In the genomic region with DNA sequence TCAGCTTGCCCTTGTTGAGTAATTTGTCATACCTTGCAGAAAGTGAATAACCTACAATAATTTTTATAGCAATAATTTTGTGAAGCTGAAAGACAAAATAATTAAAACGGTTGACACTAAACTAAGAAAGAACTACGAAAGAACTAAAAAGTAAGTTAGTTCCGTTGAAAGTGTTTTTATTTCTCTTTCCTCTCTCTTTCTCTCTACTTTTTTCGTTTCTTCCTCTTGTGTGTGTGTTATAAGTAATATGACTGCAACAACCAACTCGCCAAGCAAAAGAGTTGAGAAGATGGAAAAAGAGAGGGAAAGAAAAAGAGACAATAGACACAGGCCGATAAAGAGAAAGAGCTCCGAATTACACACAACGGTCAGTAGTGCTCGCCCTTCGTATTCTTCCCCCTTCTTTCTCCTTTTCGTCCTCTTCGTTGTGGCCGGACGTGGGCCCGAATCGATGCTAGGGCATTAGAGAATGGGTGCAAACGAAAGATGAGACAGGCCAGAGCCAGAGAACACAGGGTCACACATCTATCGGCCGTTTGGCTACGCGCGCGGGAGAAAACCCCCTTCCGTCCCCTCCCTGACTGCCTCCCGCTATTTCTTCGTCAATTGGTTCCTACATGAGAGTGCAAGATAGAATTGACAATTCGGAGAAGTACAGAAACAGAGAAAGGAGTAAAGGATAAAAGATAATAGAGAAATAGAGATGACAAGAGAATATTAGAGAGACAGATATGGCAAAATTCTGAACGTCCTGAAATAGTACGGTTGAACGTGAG, we compare ENCODE assay signal across 5 worm cellular contexts.
TF ChIP-seq lines count a peak whose summit lies in the region.

A gene (minus strand): TSS at position 51 of the 776 bp plus-strand sequence.

TF ChIP-seq in whole organism, L1 larva, 84 proteins besides CTCF, POLR2A, EP300 and RAD21 (continues in another document):
- peak; percentile 1 for TF ChIP-seq C04F5.9 (tag; optimal IDR thresholded peaks at IDR 0.05; lab: Kevin White, UChicago)
- no peak for TF ChIP-seq lin-39 (tag; optimal IDR thresholded peaks at IDR 0.05; lab: Kevin White, UChicago)
- TF ChIP-seq elt-3 (tag; optimal IDR thresholded peaks at IDR 0.05; lab: Kevin White, UChicago) = peak in 1 of 6 experiments; percentile 11
- peak; percentile 33 for TF ChIP-seq sup-37 (GFP tag; optimal IDR thresholded peaks at IDR 0.05; lab: Kevin White, UChicago)
- no peak for TF ChIP-seq mef-2 (tag; optimal IDR thresholded peaks at IDR 0.05; lab: Kevin White, UChicago)
- peak; percentile 69 for TF ChIP-seq irx-1 (tag; optimal IDR thresholded peaks at IDR 0.05; lab: Kevin White, UChicago)
- peak; percentile 43 for TF ChIP-seq egl-13 (tag; optimal IDR thresholded peaks at IDR 0.05; lab: Kevin White, UChicago)
- no peak for TF ChIP-seq sptf-1 (tag; optimal IDR thresholded peaks at IDR 0.05; lab: Kevin White, UChicago)
- peak; percentile 99 for TF ChIP-seq lin-14 (GFP tag; optimal IDR thresholded peaks at IDR 0.05; lab: Kevin White, UChicago)
- TF ChIP-seq isw-1 (GFP tag; IDR thresholded peaks at IDR 0.05; lab: Robert Waterston, UW) = peak; percentile 42; the same call in 1 of the 2 replicates
- TF ChIP-seq fos-1 (tag; optimal IDR thresholded peaks at IDR 0.05; lab: Kevin White, UChicago) = peak; percentile 41
- TF ChIP-seq nhr-71 (tag; optimal IDR thresholded peaks at IDR 0.05; lab: Kevin White, UChicago) = peak; percentile 90
- TF ChIP-seq nhr-12 (tag; optimal IDR thresholded peaks at IDR 0.05; lab: Kevin White, UChicago) = no peak
- no peak for TF ChIP-seq zag-1 (tag; optimal IDR thresholded peaks at IDR 0.05; lab: Kevin White, UChicago)
- TF ChIP-seq pag-3 (tag; optimal IDR thresholded peaks at IDR 0.05; lab: Kevin White, UChicago; ENCODE audit: borderline replicate concordance, insufficient read depth) = no peak
- TF ChIP-seq ceh-63 (GFP tag; optimal IDR thresholded peaks at IDR 0.05; lab: Kevin White, UChicago) = no peak

TF ChIP-seq in whole organism, L3 larva, 47 proteins besides CTCF, POLR2A, EP300 and RAD21 (continues in another document):
- peak; percentile 2 for TF ChIP-seq pqm-1 (tag; optimal IDR thresholded peaks at IDR 0.05; lab: Kevin White, UChicago)
- TF ChIP-seq nhr-23 (tag; optimal IDR thresholded peaks at IDR 0.05; lab: Kevin White, UChicago) = peak; percentile 59
- peak; percentile 95 for TF ChIP-seq hmg-11 (tag; optimal IDR thresholded peaks at IDR 0.05; lab: Kevin White, UChicago)
- peak; percentile 70 for TF ChIP-seq ceh-28 (tag; optimal IDR thresholded peaks at IDR 0.05; lab: Kevin White, UChicago)
- TF ChIP-seq R02D3.7 (tag; optimal IDR thresholded peaks at IDR 0.05; lab: Kevin White, UChicago) = peak; percentile 19
- no peak for TF ChIP-seq nhr-43 (tag; optimal IDR thresholded peaks at IDR 0.05; lab: Kevin White, UChicago; ENCODE audit: poor library complexity, severe bottlenecking)
- TF ChIP-seq elt-2 (tag; optimal IDR thresholded peaks at IDR 0.05; lab: Kevin White, UChicago) = peak; percentile 34
- TF ChIP-seq ama-1 (optimal IDR thresholded peaks at IDR 0.05; lab: Kevin White, UChicago) = no peak
- peak; percentile 55 for TF ChIP-seq lin-15B (tag; optimal IDR thresholded peaks at IDR 0.05; lab: Kevin White, UChicago)
- TF ChIP-seq nhr-28 (tag; optimal IDR thresholded peaks at IDR 0.05; lab: Kevin White, UChicago) = no peak
- peak; percentile 35 for TF ChIP-seq jun-1 (tag; optimal IDR thresholded peaks at IDR 0.05; lab: Kevin White, UChicago)
- no peak for TF ChIP-seq snpc-4 (tag; optimal IDR thresholded peaks at IDR 0.05; lab: Kevin White, UChicago)
- no peak for TF ChIP-seq mml-1 (tag; optimal IDR thresholded peaks at IDR 0.05; lab: Kevin White, UChicago)
- TF ChIP-seq egl-27 (tag; optimal IDR thresholded peaks at IDR 0.05; lab: Kevin White, UChicago) = peak; percentile 4
- peak; percentile 68 for TF ChIP-seq pha-4 (tag; optimal IDR thresholded peaks at IDR 0.05; lab: Kevin White, UChicago)
- TF ChIP-seq skn-1 (tag; optimal IDR thresholded peaks at IDR 0.05; lab: Kevin White, UChicago) = peak; percentile 6
- TF ChIP-seq ZK546.5 (tag; optimal IDR thresholded peaks at IDR 0.05; lab: Kevin White, UChicago) = no peak

TF ChIP-seq in whole organism, early embryonic, 17 proteins besides CTCF, POLR2A, EP300 and RAD21:
- TF ChIP-seq ets-7 (tag; optimal IDR thresholded peaks at IDR 0.05; lab: Kevin White, UChicago) (peak; percentile 40), hmg-4 (GFP tag; optimal IDR thresholded peaks at IDR 0.05; lab: Kevin White, UChicago) (peak; percentile 96), F13C5.2 (tag; optimal IDR thresholded peaks at IDR 0.05; lab: Kevin White, UChicago) (peak; percentile 74), aly-1 (tag; optimal IDR thresholded peaks at IDR 0.05; lab: Kevin White, UChicago) (peak; percentile 64), hmbx-1 (tag; optimal IDR thresholded peaks at IDR 0.05; lab: Kevin White, UChicago) (no peak), sea-1 (GFP tag; conservative IDR thresholded peaks at IDR 0.05; lab: Robert Waterston, UW) (peak; percentile 80), pes-1 (GFP tag; IDR thresholded peaks at IDR 0.05; lab: Robert Waterston, UW) (no peak), flt-1 (GFP tag; IDR thresholded peaks at IDR 0.05; lab: Robert Waterston, UW) (no peak; the same call in 1 of the 2 replicates), hnd-1 (tag; optimal IDR thresholded peaks at IDR 0.05; lab: Kevin White, UChicago) (peak; percentile 14)
TF ChIP-seq in whole organism, early embryonic: peak in this region for 6.

TF ChIP-seq in whole organism, midembryonic, 9 proteins besides CTCF, POLR2A, EP300 and RAD21:
- TF ChIP-seq ztf-23 (GFP tag; IDR thresholded peaks at IDR 0.05; lab: Robert Waterston, UW) (peak; percentile 79), tab-1 (GFP tag; IDR thresholded peaks at IDR 0.05; lab: Robert Waterston, UW) (peak; percentile 26; the same call in 1 of the 2 replicates), cog-1 (tag; optimal IDR thresholded peaks at IDR 0.05; lab: Kevin White, UChicago) (peak; percentile 85), ref-1 (GFP tag; conservative IDR thresholded peaks at IDR 0.05; lab: Robert Waterston, UW) (no peak), med-1 (GFP tag; optimal IDR thresholded peaks at IDR 0.05; lab: Kevin White, UChicago; ENCODE audit: insufficient read depth) (no peak), T22C8.4 (GFP tag; IDR thresholded peaks at IDR 0.05; lab: Robert Waterston, UW) (peak; percentile 65), klf-2 (GFP tag; conservative IDR thresholded peaks at IDR 0.05; lab: Robert Waterston, UW) (no peak), flt-1 (GFP tag; IDR thresholded peaks at IDR 0.05; lab: Robert Waterston, UW) (peak; percentile 69)

TF ChIP-seq in whole organism, young adult, 124 proteins besides CTCF, POLR2A, EP300 and RAD21 (continues in another document):
- TF ChIP-seq F23B12.7 (tag; optimal IDR thresholded peaks at IDR 0.05; lab: Kevin White, UChicago; ENCODE audit: insufficient read depth) (no peak), lin-54 (GFP tag; optimal IDR thresholded peaks at IDR 0.05; lab: Kevin White, UChicago) (no peak), tlf-1 (GFP tag; optimal IDR thresholded peaks at IDR 0.05; lab: Kevin White, UChicago) (no peak), unc-130 (GFP tag; optimal IDR thresholded peaks at IDR 0.05; lab: Kevin White, UChicago) (no peak), cebp-2 (GFP tag; IDR thresholded peaks at IDR 0.05; lab: Robert Waterston, UW) (no peak), F55B11.4 (tag; optimal IDR thresholded peaks at IDR 0.05; lab: Kevin White, UChicago; ENCODE audit: borderline replicate concordance, insufficient read depth) (no peak), repo-1 (tag; optimal IDR thresholded peaks at IDR 0.05; lab: Kevin White, UChicago) (no peak), ztf-18 (tag; optimal IDR thresholded peaks at IDR 0.05; lab: Kevin White, UChicago) (peak; percentile 5), let-526 (GFP tag; IDR thresholded peaks at IDR 0.05; lab: Robert Waterston, UW) (0 out of 2 replicates have a peak, but pooled peaks have one; percentile 19), hrde-1 (tag; optimal IDR thresholded peaks at IDR 0.05; lab: Kevin White, UChicago; ENCODE audit: borderline replicate concordance) (no peak), zim-3 (tag; optimal IDR thresholded peaks at IDR 0.05; lab: Kevin White, UChicago) (no peak), Y95B8A.8 (GFP tag; IDR thresholded peaks at IDR 0.05; lab: Robert Waterston, UW) (no peak), nhr-80 (tag; optimal IDR thresholded peaks at IDR 0.05; lab: Kevin White, UChicago) (peak; percentile 81), egl-18 (GFP tag; IDR thresholded peaks at IDR 0.05; lab: Robert Waterston, UW) (no peak), bed-1 (GFP tag; IDR thresholded peaks at IDR 0.05; lab: Robert Waterston, UW) (no peak), hlh-12 (tag; optimal IDR thresholded peaks at IDR 0.05; lab: Kevin White, UChicago) (no peak), attf-3 (GFP tag; conservative IDR thresholded peaks at IDR 0.05; lab: Robert Waterston, UW) (no peak), dox-1 (GFP tag; IDR thresholded peaks at IDR 0.05; lab: Robert Waterston, UW) (peak; percentile 77), madf-3 (GFP tag; IDR thresholded peaks at IDR 0.05; lab: Robert Waterston, UW) (0 out of 2 replicates have a peak, but pooled peaks have one; percentile 66), rcor-1 (GFP tag; IDR thresholded peaks at IDR 0.05; lab: Robert Waterston, UW) (0 out of 2 replicates have a peak, but pooled peaks have one; percentile 12), snpc-1.3 (tag; optimal IDR thresholded peaks at IDR 0.05; lab: Kevin White, UChicago; ENCODE audit: insufficient read depth) (no peak), lsl-1 (GFP tag; optimal IDR thresholded peaks at IDR 0.05; lab: Kevin White, UChicago) (no peak), Y53G8AR.9 (GFP tag; conservative IDR thresholded peaks at IDR 0.05; lab: Robert Waterston, UW) (no peak), nhr-120 (GFP tag; IDR thresholded peaks at IDR 0.05; lab: Robert Waterston, UW) (no peak), D2030.7 (GFP tag; IDR thresholded peaks at IDR 0.05; lab: Robert Waterston, UW) (no peak), C06A6.2 (GFP tag; conservative IDR thresholded peaks at IDR 0.05; lab: Robert Waterston, UW) (no peak), fkh-3 (tag; optimal IDR thresholded peaks at IDR 0.05; lab: Kevin White, UChicago) (no peak), akir-1 (GFP tag; optimal IDR thresholded peaks at IDR 0.05; lab: Kevin White, UChicago) (no peak), lsy-27 (tag; optimal IDR thresholded peaks at IDR 0.05; lab: Kevin White, UChicago; ENCODE audit: borderline replicate concordance, insufficient read depth) (no peak), C17E4.6 (GFP tag; IDR thresholded peaks at IDR 0.05; lab: Robert Waterston, UW) (no peak), F33H1.4 (GFP tag; IDR thresholded peaks at IDR 0.05; lab: Robert Waterston, UW) (no peak), F37B4.10 (GFP tag; IDR thresholded peaks at IDR 0.05; lab: Robert Waterston, UW) (no peak), xnd-1 (tag; optimal IDR thresholded peaks at IDR 0.05; lab: Kevin White, UChicago) (no peak), ztf-6 (GFP tag; IDR thresholded peaks at IDR 0.05; lab: Robert Waterston, UW) (no peak), lin-40 (tag; optimal IDR thresholded peaks at IDR 0.05; lab: Kevin White, UChicago) (peak; percentile 64), ceh-100 (GFP tag; IDR thresholded peaks at IDR 0.05; lab: Robert Waterston, UW) (no peak)
